Worm (Caenorhabditis elegans): ENCODE data around the gene ZK688.1.

ce11 chrIII:7891573-7892306 is 17.6 kb upstream of the ZK688.1 start, which contains the start of the genes ZK688.5 and fahd-1:
- no peak for TF ChIP-seq lim-6 (tag; optimal IDR thresholded peaks at IDR 0.05)
- peak; percentile 63 for TF ChIP-seq tbx-2 (tag; optimal IDR thresholded peaks at IDR 0.05)
- TF ChIP-seq dve-1 (tag; optimal IDR thresholded peaks at IDR 0.05): no peak
- no peak for TF ChIP-seq ceh-22 (tag; optimal IDR thresholded peaks at IDR 0.05)
- TF ChIP-seq pax-1 (tag; optimal IDR thresholded peaks at IDR 0.05): no peak
- TF ChIP-seq zip-5 (tag; optimal IDR thresholded peaks at IDR 0.05): no peak
- no peak for TF ChIP-seq hlh-13 (GFP tag; optimal IDR thresholded peaks at IDR 0.05)
- TF ChIP-seq ama-1 (optimal IDR thresholded peaks at IDR 0.05): no peak

Measured in whole organism, late embryonic.